Fruit fly (Drosophila melanogaster) whole organism, embryonic: ENCODE results near the gene Coa8.

Experiments used
- CG10462 ChIP-seq: fragments of 200-800 bp; sonication (Bioruptor generic); optimal IDR thresholded peaks from 2 replicates; lab custom pipeline; 2016; ENCODE audit warnings: missing biosample characterization, missing genetic modification characterization
- CG11695 ChIP-seq: fragments of 200-800 bp; sonication (Bioruptor generic); IDR thresholded peaks from 3 replicates; pipeline ENCODE4 v1.3.6; 2022; ENCODE audit warnings: missing biosample characterization, missing genetic modification characterization
- CG12219 ChIP-seq: fragments of 200-800 bp; sonication (Bioruptor generic); optimal IDR thresholded peaks from 3 replicates; lab custom pipeline; 2018; ENCODE audit warnings: missing biosample characterization, mild to moderate bottlenecking, missing genetic modification characterization
- CG17186 ChIP-seq: fragments of 200-800 bp; sonication (Bioruptor generic); optimal IDR thresholded peaks from 3 replicates; lab custom pipeline; 2017; ENCODE audit warnings: missing biosample characterization, missing genetic modification reagents, missing genetic modification characterization
- CG18619 ChIP-seq: fragments of 200-800 bp; sonication (Bioruptor generic); optimal IDR thresholded peaks from 3 replicates; lab custom pipeline; 2017; ENCODE audit warnings: missing biosample characterization, mild to moderate bottlenecking, missing genetic modification characterization
- CG2712 ChIP-seq: fragments of 200-800 bp; optimal IDR thresholded peaks from 3 replicates; lab custom pipeline; 2019; ENCODE audit warnings: missing biosample characterization, mild to moderate bottlenecking, missing genetic modification characterization, moderate library complexity
- CG30403 ChIP-seq: fragments of 200-800 bp; sonication (Bioruptor generic); optimal IDR thresholded peaks from 3 replicates; lab custom pipeline; 2016; ENCODE audit warnings: missing biosample characterization, missing genetic modification characterization
- CG30431 ChIP-seq: fragments of 200-800 bp; sonication (Bioruptor generic); optimal IDR thresholded peaks from 2 replicates; lab custom pipeline; 2017; ENCODE audit warnings: missing biosample characterization, missing genetic modification characterization
- CG31441 ChIP-seq: fragments of 200-800 bp; sonication (Bioruptor generic); IDR thresholded peaks from 2 replicates; pipeline ENCODE4 v1.3.6; 2022; ENCODE audit warnings: missing biosample characterization, missing genetic modification characterization
- CG3726 ChIP-seq: fragments of 200-800 bp; sonication (Bioruptor generic); IDR thresholded peaks from 3 replicates; pipeline ENCODE4, ENCODE4 v1.3.6; 2022; ENCODE audit warnings: missing biosample characterization, missing genetic modification characterization
- CG4424 ChIP-seq: fragments of 200-800 bp; sonication (Bioruptor generic); optimal IDR thresholded peaks from 3 replicates; lab custom pipeline; 2016; ENCODE audit warnings: missing biosample characterization, missing genetic modification characterization
- CG6254 ChIP-seq: fragments of 200-800 bp; sonication (Bioruptor generic); optimal IDR thresholded peaks from 3 replicates; lab custom pipeline; 2017; ENCODE audit warnings: mild to moderate bottlenecking, missing biosample characterization, missing genetic modification reagents, missing genetic modification characterization
- CG7987 ChIP-seq: fragments of 200-800 bp; sonication (Bioruptor generic); optimal IDR thresholded peaks from 2 replicates; lab custom pipeline; 2018; ENCODE audit warnings: missing biosample characterization, mild to moderate bottlenecking, missing genetic modification characterization, moderate library complexity
- CG8765 ChIP-seq: fragments of 200-800 bp; sonication (Bioruptor generic); IDR thresholded peaks from 2 replicates; pipeline ENCODE4 v1.3.6; 2022; ENCODE audit warnings: missing biosample characterization, missing genetic modification characterization
- CG8924 ChIP-seq: fragments of 200-800 bp; optimal IDR thresholded peaks from 3 replicates; lab custom pipeline; 2019; ENCODE audit warnings: missing biosample characterization, mild to moderate bottlenecking, missing genetic modification characterization, moderate library complexity
- CG9797 ChIP-seq: fragments of 200-800 bp; sonication (Bioruptor generic); optimal IDR thresholded peaks from 3 replicates; lab custom pipeline; 2018; ENCODE audit warnings: missing biosample characterization, mild to moderate bottlenecking, missing genetic modification characterization
- CoRest ChIP-seq: fragments of 200-800 bp; sonication (Bioruptor generic); optimal IDR thresholded peaks from 3 replicates; lab custom pipeline; 2018; ENCODE audit warnings: missing biosample characterization, mild to moderate bottlenecking, missing genetic modification characterization, moderate library complexity
- Dll ChIP-seq: fragments of 200-800 bp; sonication (Bioruptor generic); IDR thresholded peaks from 4 replicates; pipeline ENCODE4 v1.3.6; 2022; ENCODE audit warnings: missing biosample characterization, missing genetic modification characterization; ENCODE audit not compliant: partially characterized antibody
- Dp ChIP-seq: fragments of 200-800 bp; sonication (Bioruptor generic); optimal IDR thresholded peaks from 2 replicates; lab custom pipeline; 2018; ENCODE audit warnings: missing biosample characterization, mild to moderate bottlenecking, missing genetic modification characterization, moderate library complexity
- HHEX ChIP-seq: fragments of 200-800 bp; sonication (Bioruptor generic); optimal IDR thresholded peaks from 3 replicates; lab custom pipeline; 2017; ENCODE audit warnings: missing biosample characterization, mild to moderate bottlenecking, missing genetic modification characterization, missing genetic modification reagents
- Hmr ChIP-seq: fragments of 200-800 bp; sonication (Bioruptor generic); optimal IDR thresholded peaks from 3 replicates; lab custom pipeline; 2017; ENCODE audit warnings: mild to moderate bottlenecking, missing biosample characterization, missing genetic modification reagents, missing genetic modification characterization
- NC2α ChIP-seq: fragments of 200-800 bp; sonication (Bioruptor generic); optimal IDR thresholded peaks from 2 replicates; lab custom pipeline; 2016; ENCODE audit warnings: missing biosample characterization, missing genetic modification characterization
- Opbp ChIP-seq: fragments of 200-800 bp; sonication (Bioruptor generic); IDR thresholded peaks from 3 replicates; pipeline ENCODE4 v1.3.6; 2022; ENCODE audit warnings: missing biosample characterization, missing genetic modification characterization; ENCODE audit not compliant: partially characterized antibody
- Pdp1 ChIP-seq, 2 experiments: fragments of 200-800 bp; sonication (Bioruptor generic); optimal IDR thresholded peaks; 3 replicates each; lab custom pipeline; 2016; ENCODE audit warnings: missing biosample characterization in 2 of 2, missing genetic modification characterization in 2 of 2, mild to moderate bottlenecking in 1 of 2, moderate library complexity in 1 of 2
- Spps ChIP-seq: fragments of 200-800 bp; sonication (Bioruptor generic); optimal IDR thresholded peaks from 2 replicates; lab custom pipeline; 2018; ENCODE audit warnings: missing biosample characterization, mild to moderate bottlenecking, missing genetic modification characterization
- Tbp ChIP-seq: fragments of >200 bp; optimal IDR thresholded peaks from 2 replicates; lab custom pipeline; 2018; ENCODE audit warnings: missing biosample characterization, missing genetic modification characterization
- ap ChIP-seq: fragments of 200-800 bp; sonication (Bioruptor generic); IDR thresholded peaks from 2 replicates; pipeline ENCODE4 v1.3.6; 2022; ENCODE audit warnings: missing biosample characterization, missing genetic modification characterization
- ara ChIP-seq: fragments of 200-800 bp; sonication (Bioruptor generic); IDR thresholded peaks from 2 replicates; pipeline ENCODE4 v1.3.6; 2022; ENCODE audit warnings: missing biosample characterization, missing genetic modification characterization
- bsh ChIP-seq, 2 experiments: fragments of 200-800 bp; sonication (Bioruptor generic); optimal IDR thresholded peaks; 2 replicates each; lab custom pipeline; 2017 to 2018; ENCODE audit warnings: mild to moderate bottlenecking in 2 of 2, missing biosample characterization in 2 of 2, missing genetic modification characterization in 2 of 2, moderate library complexity in 1 of 2
- btn ChIP-seq: fragments of 200-800 bp; sonication (Bioruptor generic); optimal IDR thresholded peaks from 2 replicates; lab custom pipeline; 2016; ENCODE audit warnings: missing biosample characterization, missing genetic modification characterization
- cg ChIP-seq: fragments of 200-800 bp; sonication (Bioruptor generic); optimal IDR thresholded peaks from 3 replicates; lab custom pipeline; 2019; ENCODE audit warnings: missing biosample characterization, mild to moderate bottlenecking, missing genetic modification characterization, moderate library complexity
- chn ChIP-seq: fragments of 200-800 bp; sonication (Bioruptor generic); optimal IDR thresholded peaks from 2 replicates; lab custom pipeline; 2016; ENCODE audit warnings: missing biosample characterization, missing genetic modification characterization
- crc ChIP-seq: fragments of 200-800 bp; sonication (Bioruptor generic); optimal IDR thresholded peaks from 2 replicates; lab custom pipeline; 2016; ENCODE audit warnings: missing biosample characterization, missing genetic modification characterization
- dimm ChIP-seq: fragments of 200-800 bp; sonication (Bioruptor generic); IDR thresholded peaks from 2 replicates; pipeline ENCODE4 v1.3.6; 2022; ENCODE audit warnings: missing biosample characterization, missing genetic modification characterization
- dmrt11E ChIP-seq: fragments of 200-800 bp; sonication (Bioruptor generic); optimal IDR thresholded peaks from 3 replicates; lab custom pipeline; 2018; ENCODE audit warnings: missing biosample characterization, mild to moderate bottlenecking, missing genetic modification characterization, moderate library complexity
- dpn ChIP-seq, 2 experiments: fragments of 200-800 bp; sonication (Bioruptor generic); optimal IDR thresholded peaks; 3 replicates each; lab custom pipeline; 2016; ENCODE audit warnings: missing biosample characterization in 2 of 2, missing genetic modification characterization in 2 of 2
- exex ChIP-seq: fragments of 200-800 bp; sonication (Bioruptor generic); optimal IDR thresholded peaks from 4 replicates; lab custom pipeline; 2018; ENCODE audit warnings: missing biosample characterization, mild to moderate bottlenecking, missing genetic modification characterization, moderate library complexity
- fd96Cb ChIP-seq: fragments of 200-800 bp; sonication (Bioruptor generic); optimal IDR thresholded peaks from 2 replicates; lab custom pipeline; 2018; ENCODE audit warnings: missing biosample characterization, mild to moderate bottlenecking, missing genetic modification characterization, moderate library complexity
- hb ChIP-seq: fragments of 200-800 bp; sonication (Bioruptor generic); IDR thresholded peaks from 3 replicates; pipeline ENCODE4 v1.3.6; 2022; ENCODE audit warnings: missing biosample characterization, missing genetic modification characterization; ENCODE audit not compliant: partially characterized antibody
- hbn ChIP-seq: fragments of 200-800 bp; sonication (Bioruptor generic); IDR thresholded peaks from 2 replicates; pipeline ENCODE4 v1.3.6; 2022; ENCODE audit warnings: missing biosample characterization, missing genetic modification characterization; ENCODE audit not compliant: partially characterized antibody
- her ChIP-seq: fragments of 200-800 bp; sonication (Bioruptor generic); optimal IDR thresholded peaks from 2 replicates; lab custom pipeline; 2016; ENCODE audit warnings: missing biosample characterization, missing genetic modification characterization
- jigr1 ChIP-seq: fragments of 200-800 bp; sonication (Bioruptor generic); IDR thresholded peaks from 3 replicates; pipeline ENCODE4 v1.3.6; 2022; ENCODE audit warnings: missing biosample characterization, missing genetic modification characterization
- lab ChIP-seq: fragments of 200-800 bp; sonication (Bioruptor generic); optimal IDR thresholded peaks from 3 replicates; lab custom pipeline; 2017; ENCODE audit warnings: missing biosample characterization, missing genetic modification characterization, mild to moderate bottlenecking, moderate library complexity, missing genetic modification reagents
- pfk ChIP-seq: fragments of 200-800 bp; sonication (Bioruptor generic); optimal IDR thresholded peaks from 2 replicates; lab custom pipeline; 2018; ENCODE audit warnings: missing biosample characterization, mild to moderate bottlenecking, missing genetic modification characterization, moderate library complexity
- rib ChIP-seq: fragments of 200-800 bp; sonication (Bioruptor generic); IDR thresholded peaks from 2 replicates; pipeline ENCODE4 v1.3.6; 2022; ENCODE audit warnings: missing biosample characterization, missing genetic modification characterization
- schlank ChIP-seq: fragments of 200-800 bp; sonication (Bioruptor generic); optimal IDR thresholded peaks from 2 replicates; lab custom pipeline; 2018; ENCODE audit warnings: missing biosample characterization, mild to moderate bottlenecking, missing genetic modification characterization
- shn ChIP-seq: fragments of 200-800 bp; sonication (Bioruptor generic); optimal IDR thresholded peaks from 3 replicates; lab custom pipeline; 2016; ENCODE audit warnings: missing biosample characterization, missing genetic modification characterization
- tx ChIP-seq: fragments of 200-800 bp; sonication (Bioruptor generic); optimal IDR thresholded peaks from 2 replicates; lab custom pipeline; 2016; ENCODE audit warnings: missing biosample characterization, missing genetic modification characterization
- zfh1 ChIP-seq: fragments of 200-800 bp; sonication (Bioruptor generic); IDR thresholded peaks from 3 replicates; pipeline ENCODE4 v1.3.6; 2022; ENCODE audit warnings: missing biosample characterization, missing genetic modification characterization

The Coa8 gene

dm6 chrX:1907727-1908264, 27.7 kb downstream of the Coa8 start, which contains the start of gene mip130 (continued):
- TF ChIP-seq Hmr (GFP tag; lab: Kevin White, UChicago) (peak; percentile 63), CG4424 (GFP tag; lab: Kevin White, UChicago) (peak; percentile 35), jigr1 (GFP tag; lab: Robert Waterston, UW) (0 out of 3 replicates have a peak, but pooled peaks have one; percentile 21), crc (peak; percentile 2), CG10462 (GFP tag; lab: Kevin White, UChicago) (no peak), zfh1 (GFP tag; lab: Robert Waterston, UW) (0 out of 3 replicates have a peak, but pooled peaks have one; percentile 37), CG7987 (GFP tag; lab: Kevin White, UChicago) (no peak), CG30403 (GFP tag; lab: Kevin White, UChicago) (peak; percentile 27), bsh (GFP tag; optimal IDR thresholded peaks at IDR 0.05; lab: Kevin White, UChicago) (peak in 1 of 2 experiments; percentile 42), CoRest (tag; lab: Kevin White, UChicago) (peak; percentile 64), her (no peak), rib (GFP tag; lab: Robert Waterston, UW) (peak; percentile 36; the same call in 1 of the 2 replicates), btn (GFP tag; lab: Kevin White, UChicago) (peak; percentile 17), CG17186 (GFP tag; lab: Kevin White, UChicago) (peak; percentile 7), Tbp (GFP tag; lab: Kevin White, UChicago) (no peak), CG2712 (tag; lab: Kevin White, UChicago) (peak; percentile 56), CG8765 (GFP tag; lab: Robert Waterston, UW) (no peak), CG8924 (peak; percentile 55), cg (GFP tag; lab: Kevin White, UChicago) (no peak), fd96Cb (peak; percentile 30), shn (no peak), CG30431 (GFP tag; lab: Kevin White, UChicago) (no peak), dpn (GFP tag; optimal IDR thresholded peaks at IDR 0.05; lab: Kevin White, UChicago) (peak; percentile 31 to 40), ap (no peak), CG3726 (GFP tag; lab: Robert Waterston, UW) (no peak), HHEX (GFP tag; lab: Kevin White, UChicago) (peak; percentile 50), ara (GFP tag; lab: Robert Waterston, UW) (no peak), CG6254 (GFP tag; lab: Kevin White, UChicago) (no peak), dmrt11E (tag; lab: Kevin White, UChicago) (peak; percentile 34), hb (GFP tag; lab: Robert Waterston, UW) (0 out of 3 replicates have a peak, but pooled peaks have one; percentile 50), dimm (GFP tag; lab: Robert Waterston, UW) (no peak), CG31441 (GFP tag; lab: Robert Waterston, UW) (peak; percentile 44; the same call in 1 of the 2 replicates), lab (GFP tag; lab: Kevin White, UChicago) (peak; percentile 66), hbn (GFP tag; lab: Robert Waterston, UW) (peak; percentile 71), Pdp1 (GFP tag; optimal IDR thresholded peaks at IDR 0.05; lab: Kevin White, UChicago) (peak; percentile 21 to 40), CG11695 (no peak), CG12219 (GFP tag; lab: Kevin White, UChicago) (peak; percentile 41), Dll (GFP tag; lab: Robert Waterston, UW) (peak; percentile 82; the same call in 3 of the 4 replicates), Spps (tag; lab: Kevin White, UChicago) (no peak), tx (GFP tag; lab: Kevin White, UChicago) (no peak), NC2α (GFP tag; lab: Kevin White, UChicago) (no peak), Dp (GFP tag; lab: Kevin White, UChicago) (peak; percentile 33), schlank (no peak), pfk (GFP tag; lab: Kevin White, UChicago) (no peak), chn (GFP tag; lab: Kevin White, UChicago) (peak; percentile 21), CG18619 (GFP tag; lab: Kevin White, UChicago) (peak; percentile 53), Opbp (GFP tag; lab: Robert Waterston, UW) (peak; percentile 44; the same call in 1 of the 3 replicates), CG9797 (GFP tag; lab: Kevin White, UChicago) (no peak), exex (no peak)
